Fruit fly (Drosophila melanogaster) whole organism, embryonic: ENCODE data around the gene CG6567.

Experiments
- Adf1 ChIP-seq: fragments of 200-800 bp; sonication (Bioruptor generic); IDR thresholded peaks from 2 replicates; pipeline ENCODE4 v1.3.6; 2022; ENCODE audit warnings: missing biosample characterization, missing genetic modification characterization
- B-H1 ChIP-seq: fragments of 200-800 bp; sonication (Bioruptor generic); IDR thresholded peaks from 3 replicates; pipeline ENCODE4 v1.3.6; 2022; ENCODE audit warnings: missing biosample characterization, missing genetic modification characterization
- CG10209 ChIP-seq: fragments of 200-800 bp; sonication (Bioruptor generic); optimal IDR thresholded peaks from 3 replicates; lab custom pipeline; 2017; ENCODE audit warnings: missing biosample characterization, mild to moderate bottlenecking, missing genetic modification characterization, missing genetic modification reagents
- CG10431 ChIP-seq: fragments of 200-800 bp; sonication (Bioruptor generic); optimal IDR thresholded peaks from 3 replicates; lab custom pipeline; 2018; ENCODE audit warnings: missing biosample characterization, mild to moderate bottlenecking, missing genetic modification characterization
- CG10462 ChIP-seq: fragments of 200-800 bp; sonication (Bioruptor generic); optimal IDR thresholded peaks from 2 replicates; lab custom pipeline; 2016; ENCODE audit warnings: missing biosample characterization, missing genetic modification characterization
- CG11456 ChIP-seq: fragments of 200-800 bp; sonication (Bioruptor generic); IDR thresholded peaks from 3 replicates; pipeline ENCODE4 v1.3.6; 2022; ENCODE audit warnings: missing biosample characterization, missing genetic modification characterization
- CG13775 ChIP-seq: fragments of 200-800 bp; sonication (Bioruptor generic); optimal IDR thresholded peaks from 3 replicates; lab custom pipeline; 2017; ENCODE audit warnings: missing biosample characterization, mild to moderate bottlenecking, missing genetic modification characterization
- CG14050 ChIP-seq: fragments of 200-800 bp; sonication (Bioruptor generic); IDR thresholded peaks from 3 replicates; pipeline ENCODE4 v1.3.6; 2022; ENCODE audit warnings: missing biosample characterization, missing genetic modification characterization
- CG14441 ChIP-seq: fragments of 200-800 bp; sonication (Bioruptor generic); IDR thresholded peaks from 2 replicates; pipeline ENCODE4 v1.3.6; 2022; ENCODE audit warnings: missing biosample characterization, missing genetic modification characterization
- CG15479 ChIP-seq: fragments of 200-800 bp; sonication (Bioruptor generic); optimal IDR thresholded peaks from 3 replicates; lab custom pipeline; 2019; ENCODE audit warnings: missing biosample characterization, mild to moderate bottlenecking, missing genetic modification characterization, moderate library complexity
- CG15514 ChIP-seq: fragments of 200-800 bp; sonication (Bioruptor generic); optimal IDR thresholded peaks from 3 replicates; lab custom pipeline; 2017; ENCODE audit warnings: missing biosample characterization, missing genetic modification characterization, mild to moderate bottlenecking, moderate library complexity, missing genetic modification reagents
- CG16813 ChIP-seq: fragments of 200-800 bp; sonication (Bioruptor generic); IDR thresholded peaks from 3 replicates; pipeline ENCODE4 v1.3.6; 2022; ENCODE audit warnings: missing biosample characterization, missing genetic modification characterization; ENCODE audit not compliant: partially characterized antibody
- CG16863 ChIP-seq: fragments of 200-800 bp; sonication (Bioruptor generic); optimal IDR thresholded peaks from 3 replicates; lab custom pipeline; 2016; ENCODE audit warnings: missing biosample characterization, missing genetic modification characterization
- CG17361 ChIP-seq: fragments of 200-800 bp; sonication (Bioruptor generic); IDR thresholded peaks from 3 replicates; pipeline ENCODE4 v1.3.6; 2022; ENCODE audit warnings: missing biosample characterization, missing genetic modification characterization
- CG17568 ChIP-seq: fragments of 200-800 bp; sonication (Bioruptor generic); optimal IDR thresholded peaks from 2 replicates; lab custom pipeline; 2018; ENCODE audit warnings: missing biosample characterization, mild to moderate bottlenecking, missing genetic modification characterization, moderate library complexity
- CG1792 ChIP-seq: fragments of 200-800 bp; sonication (Bioruptor generic); optimal IDR thresholded peaks from 2 replicates; lab custom pipeline; 2016; ENCODE audit warnings: missing biosample characterization, missing genetic modification characterization
- CG18619 ChIP-seq: fragments of 200-800 bp; sonication (Bioruptor generic); optimal IDR thresholded peaks from 3 replicates; lab custom pipeline; 2017; ENCODE audit warnings: missing biosample characterization, mild to moderate bottlenecking, missing genetic modification characterization
- CG2120 ChIP-seq: fragments of 200-800 bp; sonication (Bioruptor generic); optimal IDR thresholded peaks from 3 replicates; lab custom pipeline; 2016; ENCODE audit warnings: missing biosample characterization, missing genetic modification characterization
- CG30431 ChIP-seq: fragments of 200-800 bp; sonication (Bioruptor generic); optimal IDR thresholded peaks from 2 replicates; lab custom pipeline; 2017; ENCODE audit warnings: missing biosample characterization, missing genetic modification characterization
- CG3281 ChIP-seq: fragments of 200-800 bp; sonication (Bioruptor generic); optimal IDR thresholded peaks from 3 replicates; lab custom pipeline; 2017; ENCODE audit warnings: missing biosample characterization, mild to moderate bottlenecking, missing genetic modification characterization
- CG34224 ChIP-seq: fragments of 200-800 bp; sonication (Bioruptor generic); IDR thresholded peaks from 3 replicates; pipeline ENCODE4 v1.3.6; 2022; ENCODE audit warnings: missing biosample characterization, missing genetic modification characterization; ENCODE audit not compliant: partially characterized antibody
- CG6689 ChIP-seq: fragments of 200-800 bp; sonication (Bioruptor generic); IDR thresholded peaks from 2 replicates; pipeline ENCODE4 v1.3.6; 2022; ENCODE audit warnings: missing biosample characterization, missing genetic modification characterization
- CG8281 ChIP-seq: fragments of 200-800 bp; sonication (Bioruptor generic); optimal IDR thresholded peaks from 2 replicates; lab custom pipeline; 2018; ENCODE audit warnings: missing biosample characterization, mild to moderate bottlenecking, missing genetic modification characterization, moderate library complexity
- CG8359 ChIP-seq: fragments of 200-800 bp; sonication (Bioruptor generic); optimal IDR thresholded peaks from 2 replicates; lab custom pipeline; 2017; ENCODE audit warnings: missing biosample characterization, mild to moderate bottlenecking, missing genetic modification characterization, borderline replicate concordance
- D19B ChIP-seq: fragments of 200-800 bp; sonication (Bioruptor generic); optimal IDR thresholded peaks from 2 replicates; lab custom pipeline; 2017; ENCODE audit warnings: missing biosample characterization, mild to moderate bottlenecking, missing genetic modification characterization
- Dfd ChIP-seq, 2 experiments: fragments of >200 bp; optimal IDR thresholded peaks; 2 replicates each; lab custom pipeline; 2017; ENCODE audit warnings: missing biosample characterization in 2 of 2, missing genetic modification characterization in 2 of 2
- Dp ChIP-seq: fragments of 200-800 bp; sonication (Bioruptor generic); optimal IDR thresholded peaks from 2 replicates; lab custom pipeline; 2018; ENCODE audit warnings: missing biosample characterization, mild to moderate bottlenecking, missing genetic modification characterization, moderate library complexity
- Dref ChIP-seq: fragments of 200-800 bp; sonication (Bioruptor generic); IDR thresholded peaks from 2 replicates; pipeline ENCODE4 v1.3.6; 2022; ENCODE audit warnings: missing biosample characterization, missing genetic modification characterization
- Gug ChIP-seq: fragments of 200-800 bp; sonication (Bioruptor generic); IDR thresholded peaks from 4 replicates; pipeline ENCODE4 v1.3.6; 2022; ENCODE audit warnings: missing biosample characterization, missing genetic modification characterization
- MBD-R2 ChIP-seq: fragments of 200-800 bp; sonication (Bioruptor generic); IDR thresholded peaks from 2 replicates; pipeline ENCODE4 v1.3.6; 2022; ENCODE audit warnings: missing biosample characterization, missing genetic modification characterization
- Taf1 ChIP-seq: fragments of 200-800 bp; sonication (Bioruptor generic); IDR thresholded peaks from 2 replicates; pipeline ENCODE4 v1.3.6; 2022; ENCODE audit warnings: missing biosample characterization, missing genetic modification characterization
- aop ChIP-seq: fragments of 200-800 bp; sonication (Bioruptor generic); IDR thresholded peaks from 2 replicates; pipeline ENCODE4 v1.3.6; 2022; ENCODE audit warnings: missing biosample characterization, missing genetic modification characterization
- cad ChIP-seq: fragments of >200 bp; optimal IDR thresholded peaks from 2 replicates; lab custom pipeline; 2017; ENCODE audit warnings: missing biosample characterization, missing genetic modification characterization
- ci ChIP-seq: fragments of 200-800 bp; sonication (Bioruptor generic); IDR thresholded peaks from 3 replicates; pipeline ENCODE4 v1.3.6; 2022; ENCODE audit warnings: missing biosample characterization, missing genetic modification characterization
- dan ChIP-seq: fragments of 200-800 bp; sonication (Bioruptor generic); IDR thresholded peaks from 2 replicates; pipeline ENCODE4 v1.3.6; 2022; ENCODE audit warnings: missing biosample characterization, missing genetic modification characterization
- disco-r ChIP-seq: fragments of 200-800 bp; sonication (Bioruptor generic); optimal IDR thresholded peaks from 2 replicates; lab custom pipeline; 2016; ENCODE audit warnings: missing biosample characterization, missing genetic modification characterization
- fd3F ChIP-seq: fragments of 200-800 bp; sonication (Bioruptor generic); optimal IDR thresholded peaks from 2 replicates; lab custom pipeline; 2018; ENCODE audit warnings: missing biosample characterization, mild to moderate bottlenecking, missing genetic modification characterization, moderate library complexity
- fru ChIP-seq: fragments of >200 bp; optimal IDR thresholded peaks from 2 replicates; lab custom pipeline; 2017
- gcm2 ChIP-seq: fragments of 200-800 bp; sonication (Bioruptor generic); optimal IDR thresholded peaks from 2 replicates; lab custom pipeline; 2016; ENCODE audit warnings: missing biosample characterization, missing genetic modification characterization
- hb ChIP-seq: fragments of 200-800 bp; sonication (Bioruptor generic); IDR thresholded peaks from 3 replicates; pipeline ENCODE4 v1.3.6; 2022; ENCODE audit warnings: missing biosample characterization, missing genetic modification characterization; ENCODE audit not compliant: partially characterized antibody
- her ChIP-seq: fragments of 200-800 bp; sonication (Bioruptor generic); optimal IDR thresholded peaks from 2 replicates; lab custom pipeline; 2016; ENCODE audit warnings: missing biosample characterization, missing genetic modification characterization
- lilli ChIP-seq: fragments of 200-800 bp; sonication (Bioruptor generic); optimal IDR thresholded peaks from 3 replicates; lab custom pipeline; 2016; ENCODE audit warnings: missing biosample characterization, missing genetic modification characterization
- lola ChIP-seq, 3 experiments: fragments of >200 bp in 2 of 3; fragments of 200-800 bp in 1 of 3; sonication (Bioruptor generic) in 1 of 3; optimal IDR thresholded peaks; 2 replicates each; lab custom pipeline; 2017 to 2019; ENCODE audit warnings: missing biosample characterization in 3 of 3, missing genetic modification characterization in 3 of 3, mild to moderate bottlenecking in 1 of 3, moderate library complexity in 1 of 3
- pb ChIP-seq: fragments of 200-800 bp; sonication (Bioruptor generic); optimal IDR thresholded peaks from 3 replicates; lab custom pipeline; 2016; ENCODE audit warnings: missing biosample characterization, missing genetic modification characterization
- pnt ChIP-seq: fragments of 200-800 bp; sonication (Bioruptor generic); optimal IDR thresholded peaks from 3 replicates; lab custom pipeline; 2016; ENCODE audit warnings: missing biosample characterization, missing genetic modification characterization
- sima ChIP-seq: fragments of 200-800 bp; sonication (Bioruptor generic); optimal IDR thresholded peaks from 2 replicates; lab custom pipeline; 2016; ENCODE audit warnings: missing biosample characterization, missing genetic modification characterization
- slp2 ChIP-seq: fragments of 200-800 bp; sonication (Bioruptor generic); optimal IDR thresholded peaks from 2 replicates; lab custom pipeline; 2016; ENCODE audit warnings: missing biosample characterization, missing genetic modification characterization
- sna ChIP-seq: fragments of 200-800 bp; sonication (Bioruptor generic); IDR thresholded peaks from 2 replicates; pipeline ENCODE4 v1.3.6; 2022; ENCODE audit warnings: missing biosample characterization, missing genetic modification characterization; ENCODE audit not compliant: partially characterized antibody
- ssp ChIP-seq: fragments of 200-800 bp; sonication (Bioruptor generic); IDR thresholded peaks from 2 replicates; pipeline ENCODE4 v1.3.6; 2022; ENCODE audit warnings: missing biosample characterization, missing genetic modification characterization

Gene CG6567

DNA sequence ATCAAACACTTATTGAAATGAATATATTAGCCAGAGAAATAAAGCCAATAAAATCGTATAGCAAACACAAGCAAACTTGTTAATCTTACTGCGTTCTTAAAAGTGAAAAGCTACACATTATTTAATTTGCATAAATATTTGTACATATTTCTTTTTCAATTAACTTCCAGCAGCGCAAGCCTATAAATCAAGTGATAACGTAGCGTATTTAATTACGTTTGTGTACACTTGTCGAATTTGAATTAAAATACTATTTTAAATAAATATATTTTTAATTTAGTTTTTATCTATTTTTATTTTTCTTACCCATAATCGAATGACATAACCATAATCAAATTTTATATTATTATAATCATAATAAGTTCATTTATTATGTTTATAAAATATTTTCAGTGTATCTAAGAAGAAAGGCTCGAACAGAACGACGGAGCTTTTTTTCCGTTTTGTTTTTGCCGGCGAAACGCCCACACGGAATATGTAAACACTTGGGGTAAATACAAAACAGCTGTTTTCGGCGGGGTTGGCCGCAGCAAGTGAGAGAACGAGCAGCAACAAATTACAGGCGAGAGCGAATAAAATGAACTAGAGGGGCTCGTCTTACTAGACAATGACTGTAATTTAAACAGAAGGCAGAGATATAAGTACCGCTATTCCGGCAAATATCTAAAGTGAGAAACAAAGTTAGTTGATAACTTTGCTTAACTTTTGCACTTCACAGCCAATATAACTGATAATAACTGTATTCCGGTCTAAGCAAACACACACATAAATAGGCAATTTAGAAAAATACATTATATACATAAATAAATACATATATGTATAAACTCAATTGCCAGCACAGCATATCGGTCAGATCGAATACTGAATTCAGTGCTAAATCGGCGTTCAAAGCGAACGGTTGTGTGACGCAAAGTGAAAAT is 21.5 kb upstream of the CG6567 start, which contains the start of gene Sodh2 (continued):
- TF ChIP-seq lilli (peak; percentile 83), pb (GFP tag; lab: Kevin White, UChicago) (peak; percentile 19), CG8359 (GFP tag; lab: Kevin White, UChicago) (peak; percentile 40), CG18619 (peak; percentile 81), CG34224 (GFP tag; lab: Robert Waterston, UW) (no peak), fru (lab: Kevin White, UChicago) (no peak), CG13775 (peak; percentile 63), pnt (GFP tag; lab: Kevin White, UChicago) (peak; percentile 31), MBD-R2 (GFP tag; lab: Robert Waterston, UW) (peak; percentile 47; the same call in 1 of the 2 replicates), CG11456 (GFP tag; lab: Robert Waterston, UW) (peak; percentile 66; the same call in 2 of the 3 replicates), slp2 (GFP tag; lab: Kevin White, UChicago) (peak; percentile 27), dan (no peak), cad (GFP tag; lab: Kevin White, UChicago) (no peak), Adf1 (peak; percentile 59; the same call in 1 of the 2 replicates), CG16813 (GFP tag; lab: Robert Waterston, UW) (no peak), Dfd (GFP tag; optimal IDR thresholded peaks at IDR 0.05; lab: Kevin White, UChicago) (no peak), CG3281 (GFP tag; lab: Kevin White, UChicago) (peak; percentile 90), CG15479 (no peak), CG10431 (GFP tag; lab: Kevin White, UChicago) (peak; percentile 42), CG14441 (GFP tag; lab: Robert Waterston, UW) (peak; percentile 88), Gug (GFP tag; lab: Robert Waterston, UW) (peak; percentile 73; the same call in 2 of the 4 replicates), CG8281 (tag; lab: Kevin White, UChicago) (peak; percentile 27), CG15514 (GFP tag; lab: Kevin White, UChicago) (peak; percentile 85), CG6689 (peak; percentile 70), Taf1 (GFP tag; lab: Robert Waterston, UW) (peak; percentile 64; the same call in 1 of the 2 replicates), CG30431 (no peak), hb (GFP tag; lab: Robert Waterston, UW) (no peak), aop (GFP tag; lab: Robert Waterston, UW) (no peak), lola (GFP tag; optimal IDR thresholded peaks at IDR 0.05; lab: Kevin White, UChicago) (peak in 1 of 3 experiments; percentile 43), CG17568 (GFP tag; lab: Kevin White, UChicago) (peak; percentile 86), sna (no peak), disco-r (GFP tag; lab: Kevin White, UChicago) (peak; percentile 46), ci (peak; percentile 84), fd3F (peak; percentile 48), Dp (GFP tag; lab: Kevin White, UChicago) (peak; percentile 1), CG16863 (GFP tag; lab: Kevin White, UChicago) (peak; percentile 30), sima (GFP tag; lab: Kevin White, UChicago) (peak; percentile 17), CG1792 (GFP tag; lab: Kevin White, UChicago) (peak; percentile 68), CG17361 (GFP tag; lab: Robert Waterston, UW) (peak; percentile 88), CG14050 (GFP tag; lab: Robert Waterston, UW) (peak; percentile 32), B-H1 (GFP tag; lab: Robert Waterston, UW) (no peak; the same call in 2 of the 3 replicates), gcm2 (GFP tag; lab: Kevin White, UChicago) (no peak), CG10462 (GFP tag; lab: Kevin White, UChicago) (no peak), CG10209 (GFP tag; lab: Kevin White, UChicago) (peak; percentile 73), D19B (GFP tag; lab: Kevin White, UChicago) (peak; percentile 59), Dref (GFP tag; lab: Robert Waterston, UW) (no peak), ssp (GFP tag; lab: Robert Waterston, UW) (0 out of 2 replicates have a peak, but pooled peaks have one; percentile 13), her (GFP tag; lab: Kevin White, UChicago) (peak; percentile 73), CG2120 (peak; percentile 92)
